Worm (Caenorhabditis elegans) whole organism, L1 larva: ENCODE data around the gene B0303.4.
A peak's percentile ranks its signal among the peaks of the same experiment; 100 is the strongest.

Experiments used
- C34B4.2 ChIP-seq: sonication (generic microtip); optimal IDR thresholded peaks from 2 replicates; lab custom pipeline; 2017; ENCODE audit warnings: mild to moderate bottlenecking, missing genetic modification characterization, missing compliant biosample characterization
- Y116A8C.19 ChIP-seq: sonication (generic microtip); optimal IDR thresholded peaks from 2 replicates; lab custom pipeline; 2016; ENCODE audit warnings: missing compliant biosample characterization, missing genetic modification characterization, borderline replicate concordance
- aha-1 ChIP-seq: fragments of 150-350 bp; optimal IDR thresholded peaks from 2 replicates; lab custom pipeline; 2014; ENCODE audit warnings: missing biosample characterization, missing genetic modification characterization
- alr-1 ChIP-seq: fragments of 200-800 bp; sonication (Bioruptor generic); optimal IDR thresholded peaks from 2 replicates; lab custom pipeline; 2018; ENCODE audit warnings: borderline replicate concordance, mild to moderate bottlenecking, missing genetic modification characterization, missing compliant biosample characterization
- aly-2 ChIP-seq: fragments of 150-350 bp; optimal IDR thresholded peaks from 2 replicates; lab custom pipeline; 2014; ENCODE audit warnings: missing biosample characterization, missing genetic modification characterization
- blmp-1 ChIP-seq: fragments of 150-350 bp; optimal IDR thresholded peaks from 2 replicates; lab custom pipeline; 2014; ENCODE audit warnings: missing biosample characterization, missing genetic modification characterization
- ceh-82 ChIP-seq, 3 experiments: fragments of 150-350 bp in 1 of 3; sonication (generic microtip) in 2 of 3; optimal IDR thresholded peaks; 2 replicates each; lab custom pipeline; 2014 to 2017; ENCODE audit warnings: missing biosample characterization in 3 of 3, missing genetic modification characterization in 3 of 3
- efl-1 ChIP-seq, 4 experiments: fragments of 150-350 bp; optimal IDR thresholded peaks in 3 of 4; peaks in 1 of 4; 1 replicate in 1 of 4; 2 replicates in 3 of 4; lab custom pipeline; 2014; ENCODE audit warnings: missing biosample characterization in 2 of 4, missing genetic modification characterization in 2 of 4, missing genetic modification reagents in 2 of 4
- efl-3 ChIP-seq: fragments of 200-800 bp; sonication (Bioruptor generic); optimal IDR thresholded peaks from 2 replicates; lab custom pipeline; 2018; ENCODE audit warnings: mild to moderate bottlenecking, missing genetic modification characterization, missing compliant biosample characterization
- egl-13 ChIP-seq: sonication (generic microtip); optimal IDR thresholded peaks from 2 replicates; lab custom pipeline; 2016; ENCODE audit warnings: missing genotype, missing genetic modification reagents, missing genetic modification characterization, missing compliant biosample characterization
- elt-2 ChIP-seq: sonication (generic microtip); optimal IDR thresholded peaks from 2 replicates; lab custom pipeline; 2016; ENCODE audit warnings: missing genetic modification characterization, mild to moderate bottlenecking, inconsistent platforms, missing compliant biosample characterization, missing genetic modification reagents
- elt-3 ChIP-seq, 6 experiments: fragments of 150-350 bp in 1 of 6; sonication (generic microtip); optimal IDR thresholded peaks; 2 replicates each; lab custom pipeline; 2017 to 2018; ENCODE audit warnings: missing biosample characterization in 6 of 6, missing genetic modification characterization in 6 of 6, inconsistent platforms in 1 of 6
- fkh-8 ChIP-seq: sonication (generic microtip); optimal IDR thresholded peaks from 2 replicates; lab custom pipeline; 2016; ENCODE audit warnings: mild to moderate bottlenecking, missing genetic modification characterization, missing compliant biosample characterization
- grh-1 ChIP-seq: fragments of 200-800 bp; sonication (Bioruptor generic); IDR thresholded peaks from 2 replicates; pipeline ENCODE4 v1.3.6; 2022; ENCODE audit warnings: missing genetic modification reagents, missing genetic modification characterization, missing compliant biosample characterization
- hlh-17 ChIP-seq: fragments of 200-800 bp; sonication (Bioruptor generic); optimal IDR thresholded peaks from 2 replicates; lab custom pipeline; 2018; ENCODE audit warnings: missing genetic modification characterization, mild to moderate bottlenecking, missing compliant biosample characterization, moderate library complexity, borderline replicate concordance
- isw-1 ChIP-seq: fragments of 200-800 bp; sonication (Bioruptor generic); IDR thresholded peaks from 2 replicates; pipeline ENCODE4 v1.3.6; 2022; ENCODE audit warnings: missing genetic modification characterization, missing compliant biosample characterization
- jun-1 ChIP-seq: fragments of 150-350 bp; optimal IDR thresholded peaks from 2 replicates; lab custom pipeline; 2014; ENCODE audit warnings: missing biosample characterization, missing genetic modification reagents, missing genetic modification characterization
- lin-13 ChIP-seq: fragments of 150-350 bp; optimal IDR thresholded peaks from 2 replicates; lab custom pipeline; 2014; ENCODE audit warnings: missing biosample characterization, missing genetic modification reagents, missing genetic modification characterization
- lin-14 ChIP-seq: fragments of 200-800 bp; sonication (Bioruptor generic); optimal IDR thresholded peaks from 2 replicates; lab custom pipeline; 2018; ENCODE audit warnings: mild to moderate bottlenecking, missing genetic modification characterization, moderate library complexity, missing compliant biosample characterization
- lin-35 ChIP-seq, 2 experiments: fragments of 150-350 bp; optimal IDR thresholded peaks; 2 replicates each; lab custom pipeline; 2014; ENCODE audit warnings: missing biosample characterization in 2 of 2, missing genetic modification characterization in 2 of 2, missing genetic modification reagents in 2 of 2
- lin-39 ChIP-seq: fragments of 150-350 bp; optimal IDR thresholded peaks from 2 replicates; lab custom pipeline; 2014; ENCODE audit warnings: missing biosample characterization, missing genetic modification reagents, missing genetic modification characterization
- lsy-2 ChIP-seq, 2 experiments: fragments of 150-350 bp; optimal IDR thresholded peaks; 2 replicates each; lab custom pipeline; 2014; ENCODE audit warnings: missing biosample characterization in 2 of 2, missing genetic modification characterization in 2 of 2
- mab-9 ChIP-seq: fragments of 200-800 bp; sonication (Bioruptor generic); IDR thresholded peaks from 2 replicates; pipeline ENCODE4 v1.3.6; 2022; ENCODE audit warnings: missing genetic modification reagents, missing genetic modification characterization, missing compliant biosample characterization
- mdl-1 ChIP-seq, 2 experiments: fragments of 150-350 bp; optimal IDR thresholded peaks; 2 replicates each; lab custom pipeline; 2014 to 2017; ENCODE audit warnings: missing biosample characterization in 2 of 2, missing genetic modification characterization in 2 of 2, inconsistent platforms in 1 of 2
- mep-1 ChIP-seq: fragments of 150-350 bp; optimal IDR thresholded peaks from 2 replicates; lab custom pipeline; 2014; ENCODE audit warnings: missing biosample characterization, missing genetic modification characterization
- nhr-12 ChIP-seq: sonication (generic microtip); optimal IDR thresholded peaks from 2 replicates; lab custom pipeline; 2017; ENCODE audit warnings: missing biosample characterization, missing genetic modification characterization
- nhr-20 ChIP-seq: sonication (generic microtip); optimal IDR thresholded peaks from 2 replicates; lab custom pipeline; 2016; ENCODE audit warnings: mild to moderate bottlenecking, missing genetic modification characterization, missing compliant biosample characterization
- nhr-237 ChIP-seq: fragments of 150-350 bp; optimal IDR thresholded peaks from 2 replicates; lab custom pipeline; 2014; ENCODE audit warnings: missing biosample characterization, missing genetic modification characterization
- nhr-71 ChIP-seq: sonication (generic microtip); optimal IDR thresholded peaks from 2 replicates; lab custom pipeline; 2016; ENCODE audit warnings: mild to moderate bottlenecking, missing genetic modification characterization, moderate library complexity, missing compliant biosample characterization
- nhr-76 ChIP-seq: sonication (generic microtip); optimal IDR thresholded peaks from 2 replicates; lab custom pipeline; 2017; ENCODE audit warnings: missing biosample characterization, missing genetic modification characterization
- nhr-85 ChIP-seq: sonication (generic microtip); peaks from one replicate; lab custom pipeline; 2016; ENCODE audit warnings: missing genetic modification characterization, inconsistent platforms, missing compliant biosample characterization
- nhr-90 ChIP-seq: sonication (generic microtip); optimal IDR thresholded peaks from 2 replicates; lab custom pipeline; 2016; ENCODE audit warnings: mild to moderate bottlenecking, missing genetic modification characterization, missing compliant biosample characterization; ENCODE audit not compliant: poor library complexity
- pag-3 ChIP-seq: sonication (generic microtip); optimal IDR thresholded peaks from 2 replicates; lab custom pipeline; 2017; ENCODE audit warnings: missing genetic modification characterization, mild to moderate bottlenecking, missing compliant biosample characterization, antibody characterized with exemption, borderline replicate concordance; ENCODE audit not compliant: insufficient read depth
- skn-1 ChIP-seq: fragments of 150-350 bp; optimal IDR thresholded peaks from 2 replicates; lab custom pipeline; 2014; ENCODE audit warnings: missing biosample characterization, missing genetic modification characterization
- snpc-4 ChIP-seq: fragments of 150-350 bp; optimal IDR thresholded peaks from 2 replicates; lab custom pipeline; 2014; ENCODE audit warnings: missing biosample characterization, missing genetic modification characterization
- sox-4 ChIP-seq: sonication (generic microtip); optimal IDR thresholded peaks from 2 replicates; lab custom pipeline; 2016; ENCODE audit warnings: missing genetic modification characterization, missing compliant biosample characterization
- sup-37 ChIP-seq: fragments of 200-800 bp; sonication (Bioruptor generic); optimal IDR thresholded peaks from 2 replicates; lab custom pipeline; 2018; ENCODE audit warnings: mild to moderate bottlenecking, missing genetic modification characterization, missing compliant biosample characterization
- tlp-1 ChIP-seq: fragments of 150-350 bp; optimal IDR thresholded peaks from 2 replicates; lab custom pipeline; 2014; ENCODE audit warnings: missing biosample characterization, missing genetic modification characterization
- unc-130 ChIP-seq: fragments of 150-350 bp; optimal IDR thresholded peaks from 2 replicates; lab custom pipeline; 2017; ENCODE audit warnings: missing biosample characterization, missing genetic modification characterization, inconsistent platforms
- unc-62 ChIP-seq: fragments of 150-350 bp; optimal IDR thresholded peaks from 2 replicates; lab custom pipeline; 2014; ENCODE audit warnings: missing biosample characterization, missing genetic modification reagents, missing genetic modification characterization
- vab-15 ChIP-seq: sonication (generic microtip); optimal IDR thresholded peaks from 2 replicates; lab custom pipeline; 2017; ENCODE audit warnings: missing genotype, mild to moderate bottlenecking, missing genetic modification characterization, missing compliant biosample characterization
- zag-1 ChIP-seq: fragments of 150-350 bp; optimal IDR thresholded peaks from 2 replicates; lab custom pipeline; 2014; ENCODE audit warnings: missing biosample characterization, missing genetic modification characterization
- zip-4 ChIP-seq: fragments of 200-800 bp; sonication (Bioruptor generic); optimal IDR thresholded peaks from 2 replicates; lab custom pipeline; 2018; ENCODE audit warnings: mild to moderate bottlenecking, missing genetic modification characterization, moderate library complexity, missing compliant biosample characterization
- ztf-4 ChIP-seq: fragments of 150-350 bp; optimal IDR thresholded peaks from 2 replicates; lab custom pipeline; 2014; ENCODE audit warnings: missing biosample characterization, missing genetic modification characterization

B0303.4 gene

DNA sequence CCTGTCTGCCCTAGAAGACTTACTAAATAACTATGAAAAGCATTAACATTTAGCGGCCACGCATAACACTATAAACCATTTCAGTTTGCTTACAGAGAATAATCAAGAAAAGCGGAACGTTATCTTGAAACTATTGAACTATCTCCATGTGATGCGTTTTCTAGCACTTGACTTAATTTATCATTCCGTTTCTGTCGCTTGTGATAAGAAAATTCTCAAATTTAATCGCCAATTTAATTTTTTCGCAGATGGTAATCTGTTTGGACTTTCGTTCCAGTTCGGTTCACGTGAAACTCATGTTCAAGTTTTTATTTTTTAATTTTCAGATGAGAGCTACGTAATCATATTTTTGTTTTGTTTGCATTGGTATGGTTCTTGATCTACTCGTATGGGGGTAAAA lies 32.7 kb upstream of the B0303.4 start:
- TF ChIP-seq nhr-90 (peak; percentile 27), sup-37 (GFP tag; lab: Kevin White, UChicago) (no peak), zip-4 (no peak), ceh-82 (tag; optimal IDR thresholded peaks at IDR 0.05; lab: Kevin White, UChicago) (no peak), lin-14 (GFP tag; lab: Kevin White, UChicago) (peak; percentile 35), pag-3 (tag; lab: Kevin White, UChicago) (no peak), mdl-1 (tag; optimal IDR thresholded peaks at IDR 0.05; lab: Kevin White, UChicago) (peak in 1 of 2 experiments; percentile 23), egl-13 (tag; lab: Kevin White, UChicago) (no peak), blmp-1 (tag; lab: Kevin White, UChicago) (no peak), lin-35 (GFP tag; optimal IDR thresholded peaks at IDR 0.05; lab: Kevin White, UChicago) (peak in 1 of 2 experiments; percentile 46), lsy-2 (tag; optimal IDR thresholded peaks at IDR 0.05; lab: Kevin White, UChicago) (no peak), skn-1 (tag; lab: Kevin White, UChicago) (no peak), jun-1 (tag; lab: Kevin White, UChicago) (peak; percentile 41), ztf-4 (tag; lab: Kevin White, UChicago) (no peak), elt-2 (tag; lab: Kevin White, UChicago) (peak; percentile 92), tlp-1 (tag; lab: Kevin White, UChicago) (peak; percentile 78), elt-3 (tag; optimal IDR thresholded peaks at IDR 0.05; lab: Kevin White, UChicago) (peak in 2 of 6 experiments; percentile 26 to 81), nhr-20 (tag; lab: Kevin White, UChicago) (peak; percentile 34), nhr-12 (tag; lab: Kevin White, UChicago) (no peak), sox-4 (tag; lab: Kevin White, UChicago) (no peak), efl-1 (optimal IDR thresholded peaks at IDR 0.05; lab: Kevin White, UChicago) (no peak), efl-1 (GFP tag; optimal IDR thresholded peaks at IDR 0.05 in 1 of 2; lab: Kevin White, UChicago) (peak in 1 of 2 experiments; percentile 24), nhr-85 (tag; lab: Kevin White, UChicago) (peak; percentile 23), grh-1 (GFP tag; lab: Robert Waterston, UW) (no peak), nhr-71 (tag; lab: Kevin White, UChicago) (peak; percentile 38), aly-2 (no peak), hlh-17 (GFP tag; lab: Kevin White, UChicago) (no peak)

DNA sequence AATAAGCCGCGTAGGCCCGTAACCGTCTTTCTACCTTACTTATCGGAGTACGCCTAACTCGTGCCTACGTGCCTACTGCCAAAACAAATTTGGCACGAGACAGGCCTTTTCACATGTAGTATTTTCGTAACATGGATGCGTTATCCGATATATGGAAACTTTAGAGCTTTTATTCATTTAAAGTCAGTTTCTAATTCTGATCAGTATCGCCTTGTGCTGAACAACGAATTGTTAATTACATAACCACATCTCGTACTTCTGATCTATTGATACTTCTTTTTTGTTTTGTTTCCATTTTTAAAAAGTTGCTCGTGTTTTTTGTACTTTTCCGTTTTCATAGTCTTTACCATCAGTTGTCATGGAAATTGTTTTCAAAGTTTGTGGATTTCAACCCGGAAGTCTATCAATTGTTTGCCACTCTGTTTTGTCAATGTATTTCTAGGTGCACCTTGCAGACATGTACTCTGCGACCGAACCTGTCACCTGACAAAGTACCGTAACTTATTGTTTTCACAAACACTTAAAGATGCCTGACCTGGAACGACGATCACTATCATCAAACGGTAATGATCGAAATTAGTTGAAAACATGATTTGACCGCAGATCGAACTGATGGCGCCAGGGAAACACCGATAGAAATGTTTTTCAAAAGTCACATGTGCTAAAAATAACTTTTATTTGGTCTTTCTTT lies 31.8 kb upstream of the B0303.4 start:
- no peak for TF ChIP-seq lin-35 (GFP tag; optimal IDR thresholded peaks at IDR 0.05; lab: Kevin White, UChicago)
- TF ChIP-seq efl-1 (optimal IDR thresholded peaks at IDR 0.05; lab: Kevin White, UChicago) = no peak
- peak in 1 of 2 experiments; percentile 92 for TF ChIP-seq efl-1 (GFP tag; optimal IDR thresholded peaks at IDR 0.05 in 1 of 2; lab: Kevin White, UChicago)
- no peak for TF ChIP-seq elt-3 (tag; optimal IDR thresholded peaks at IDR 0.05; lab: Kevin White, UChicago)
- TF ChIP-seq snpc-4 (tag; lab: Kevin White, UChicago) = no peak

DNA sequence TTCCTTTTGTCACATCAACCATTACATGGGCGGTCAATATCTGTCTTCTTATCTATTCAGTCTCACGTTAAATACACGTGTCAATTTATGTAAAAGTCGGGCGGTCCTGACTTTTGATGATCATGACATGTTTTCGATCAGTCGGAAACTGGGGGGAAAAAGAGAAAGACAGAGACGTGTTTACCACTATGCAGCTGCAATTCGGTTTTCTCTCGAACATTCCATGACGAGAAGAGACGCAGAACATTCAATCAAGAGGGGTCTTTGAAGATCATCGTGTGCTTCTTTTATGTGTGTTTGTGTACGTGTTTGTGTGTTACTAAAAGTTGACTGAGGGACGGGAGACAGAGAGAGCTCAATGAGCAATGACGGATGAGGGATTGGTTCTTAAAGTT lies 31.3 kb upstream of the B0303.4 start:
- TF ChIP-seq ceh-82 (tag; optimal IDR thresholded peaks at IDR 0.05; lab: Kevin White, UChicago) = peak; percentile 24 to 56 (median 47)
- TF ChIP-seq alr-1 = no peak
- peak; percentile 90 for TF ChIP-seq vab-15 (tag; lab: Kevin White, UChicago)
- TF ChIP-seq lin-39 (tag; lab: Kevin White, UChicago) = peak; percentile 32
- TF ChIP-seq unc-62 (GFP tag; lab: Kevin White, UChicago) = no peak
- no peak for TF ChIP-seq nhr-76
- peak; percentile 96 for TF ChIP-seq nhr-90
- TF ChIP-seq Y116A8C.19 = no peak
- TF ChIP-seq aly-2 = peak; percentile 32
- no peak for TF ChIP-seq isw-1 (GFP tag; lab: Robert Waterston, UW)
- peak; percentile 77 for TF ChIP-seq lin-13
- TF ChIP-seq pag-3 (tag; lab: Kevin White, UChicago) = peak; percentile 55
- TF ChIP-seq grh-1 (GFP tag; lab: Robert Waterston, UW) = peak; percentile 74
- peak; percentile 85 for TF ChIP-seq C34B4.2 (tag; lab: Kevin White, UChicago)
- TF ChIP-seq mep-1 (tag; lab: Kevin White, UChicago) = peak; percentile 96
- peak; percentile 34 for TF ChIP-seq aha-1
- TF ChIP-seq sup-37 (GFP tag; lab: Kevin White, UChicago) = peak; percentile 18
- TF ChIP-seq mab-9 (GFP tag; lab: Robert Waterston, UW) = peak; percentile 62; the same call in 1 of the 2 replicates
- TF ChIP-seq zag-1 = no peak
- peak; percentile 76 for TF ChIP-seq snpc-4 (tag; lab: Kevin White, UChicago)
- peak; percentile 96 for TF ChIP-seq unc-130
- TF ChIP-seq efl-3 = no peak
- peak; percentile 52 for TF ChIP-seq fkh-8
- TF ChIP-seq egl-13 (tag; lab: Kevin White, UChicago) = peak; percentile 73
- peak; percentile 66 for TF ChIP-seq nhr-237 (tag; lab: Kevin White, UChicago)
- TF ChIP-seq elt-3 (tag; optimal IDR thresholded peaks at IDR 0.05; lab: Kevin White, UChicago) = peak in 5 of 6 experiments; percentile 63 to 95 (median 91)
- TF ChIP-seq lsy-2 (tag; optimal IDR thresholded peaks at IDR 0.05; lab: Kevin White, UChicago) = peak; percentile 80 to 90
